Worm (Caenorhabditis elegans): Measurements from ENCODE around the gene F44B9.2.

F44B9.2 gene

ce11 chrIII:8036497-8036896 lies 14.2 kb downstream of the F44B9.2 start:
- TF ChIP-seq ceh-6 (GFP tag; optimal IDR thresholded peaks at IDR 0.05) (no peak), ahr-1 (tag; optimal IDR thresholded peaks at IDR 0.05) (no peak), tbx-2 (tag; optimal IDR thresholded peaks at IDR 0.05) (no peak), ceh-19 (GFP tag; optimal IDR thresholded peaks at IDR 0.05) (no peak)

ce11 chrIII:8037941-8038340 lies 15.7 kb downstream of the F44B9.2 start, which contains the start of gene dpf-6:
dpf-6 (plus strand) TSS chrIII:8038241.
- TF ChIP-seq lim-6 (tag; optimal IDR thresholded peaks at IDR 0.05) (no peak), unc-86 (tag; optimal IDR thresholded peaks at IDR 0.05) (no peak), ceh-48 (tag; optimal IDR thresholded peaks at IDR 0.05) (no peak), C38D4.7 (GFP tag; optimal IDR thresholded peaks at IDR 0.05) (no peak), unc-55 (GFP tag; optimal IDR thresholded peaks at IDR 0.05) (no peak), syd-9 (tag; optimal IDR thresholded peaks at IDR 0.05) (no peak), ztf-16 (tag; optimal IDR thresholded peaks at IDR 0.05) (no peak), pha-2 (tag; optimal IDR thresholded peaks at IDR 0.05) (no peak), ceh-45 (GFP tag; IDR thresholded peaks at IDR 0.05) (no peak), fkh-6 (tag; optimal IDR thresholded peaks at IDR 0.05) (no peak), ceh-9 (tag; optimal IDR thresholded peaks at IDR 0.05) (no peak)

- TF ChIP-seq unc-3 (GFP tag; conservative IDR thresholded peaks at IDR 0.05) = no peak
- no peak for TF ChIP-seq unc-3 (tag; optimal IDR thresholded peaks at IDR 0.05)
- no peak for TF ChIP-seq ceh-9 (tag; optimal IDR thresholded peaks at IDR 0.05)
- no peak for TF ChIP-seq F13H6.1 (tag; optimal IDR thresholded peaks at IDR 0.05)
- no peak for TF ChIP-seq unc-42 (tag; optimal IDR thresholded peaks at IDR 0.05)
- TF ChIP-seq unc-55 (GFP tag; optimal IDR thresholded peaks at IDR 0.05) = no peak
- TF ChIP-seq pqm-1 (tag; optimal IDR thresholded peaks at IDR 0.05) = no peak
- TF ChIP-seq gmeb-2 (tag; optimal IDR thresholded peaks at IDR 0.05) = no peak
- TF ChIP-seq dve-1 (tag; optimal IDR thresholded peaks at IDR 0.05) = no peak
- no peak for TF ChIP-seq ztf-16 (tag; optimal IDR thresholded peaks at IDR 0.05)
- no peak for TF ChIP-seq nhr-11 (tag; optimal IDR thresholded peaks at IDR 0.05)
- TF ChIP-seq pha-2 (tag; optimal IDR thresholded peaks at IDR 0.05) = no peak
Measured at ce11 chrIII:8042775-8043174, 20.5 kb downstream of the F44B9.2 start, which contains the start of gene K12H4.6. K12H4.6 (minus strand) TSS chrIII:8042875.

DNA sequence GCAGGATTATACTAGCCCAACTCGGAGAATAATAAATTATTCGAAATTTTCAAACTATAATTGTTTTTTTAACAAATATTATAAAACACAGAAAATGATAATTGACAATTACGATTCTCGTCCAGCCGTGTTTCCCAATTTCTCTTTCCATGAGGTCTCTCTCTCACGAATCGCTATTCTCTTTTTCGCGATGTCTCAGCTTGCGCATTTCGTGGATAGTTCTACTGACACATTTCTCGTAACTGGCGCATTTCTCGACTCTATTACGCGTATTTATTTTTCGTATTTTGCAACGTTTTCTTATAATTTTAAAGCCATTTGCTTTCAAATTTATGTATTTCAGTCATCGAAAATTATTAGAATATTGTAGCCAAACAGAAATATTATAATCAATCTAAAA lies 21.5 kb downstream of the F44B9.2 start:
- TF ChIP-seq ztf-16 (tag; optimal IDR thresholded peaks at IDR 0.05) = peak; percentile 100
- peak; percentile 99 for TF ChIP-seq npax-4 (tag; optimal IDR thresholded peaks at IDR 0.05)
- TF ChIP-seq pat-9 (tag; optimal IDR thresholded peaks at IDR 0.05) = peak; percentile 99
- TF ChIP-seq syd-9 (tag; optimal IDR thresholded peaks at IDR 0.05) = peak; percentile 100
- TF ChIP-seq hlh-8 (tag; optimal IDR thresholded peaks at IDR 0.05) = peak; percentile 100
- peak; percentile 100 for TF ChIP-seq ceh-45 (GFP tag; IDR thresholded peaks at IDR 0.05)
- peak; percentile 100 for TF ChIP-seq elt-4 (tag; optimal IDR thresholded peaks at IDR 0.05)
- TF ChIP-seq elt-2 (tag; optimal IDR thresholded peaks at IDR 0.05) = peak; percentile 100
- TF ChIP-seq ceh-2 (tag; optimal IDR thresholded peaks at IDR 0.05) = peak; percentile 100
- TF ChIP-seq ahr-1 (tag; optimal IDR thresholded peaks at IDR 0.05) = peak; percentile 100
- peak; percentile 85 for TF ChIP-seq pax-1 (tag; optimal IDR thresholded peaks at IDR 0.05)
- peak; percentile 100 for TF ChIP-seq ref-2 (tag; optimal IDR thresholded peaks at IDR 0.05)
- peak; percentile 100 for TF ChIP-seq ceh-34 (tag; optimal IDR thresholded peaks at IDR 0.05)
- peak; percentile 100 for TF ChIP-seq Y22D7AL.16 (tag; optimal IDR thresholded peaks at IDR 0.05)
- peak; percentile 100 for TF ChIP-seq dmd-4 (tag; optimal IDR thresholded peaks at IDR 0.05; ENCODE audit: borderline replicate concordance)
- peak; percentile 91 for TF ChIP-seq ceh-9 (tag; optimal IDR thresholded peaks at IDR 0.05)
- TF ChIP-seq F13H6.1 (tag; optimal IDR thresholded peaks at IDR 0.05) = peak; percentile 100
- peak; percentile 100 for TF ChIP-seq pag-3 (tag; optimal IDR thresholded peaks at IDR 0.05; ENCODE audit: borderline replicate concordance)
- peak; percentile 99 for TF ChIP-seq T23F11.4 (GFP tag; optimal IDR thresholded peaks at IDR 0.05)
- peak; percentile 100 for TF ChIP-seq pqm-1 (tag; optimal IDR thresholded peaks at IDR 0.05)
- peak; percentile 100 for TF ChIP-seq hlh-6 (tag; optimal IDR thresholded peaks at IDR 0.05)
- TF ChIP-seq K09A11.1 (tag; optimal IDR thresholded peaks at IDR 0.05; ENCODE audit: insufficient read depth) = peak; percentile 88
- peak; percentile 99 for TF ChIP-seq fkh-6 (tag; optimal IDR thresholded peaks at IDR 0.05)
- TF ChIP-seq rnt-1 (tag; optimal IDR thresholded peaks at IDR 0.05) = peak; percentile 100
- peak; percentile 100 for TF ChIP-seq hlh-15 (tag; optimal IDR thresholded peaks at IDR 0.05)
- no peak for TF ChIP-seq ceh-30 (tag; optimal IDR thresholded peaks at IDR 0.05)
- TF ChIP-seq C08G9.2 (tag; optimal IDR thresholded peaks at IDR 0.05) = peak; percentile 100
- peak; percentile 23 for TF ChIP-seq unc-55 (GFP tag; optimal IDR thresholded peaks at IDR 0.05)
- TF ChIP-seq ama-1 (optimal IDR thresholded peaks at IDR 0.05) = no peak
- TF ChIP-seq mec-3 (tag; optimal IDR thresholded peaks at IDR 0.05; ENCODE audit: borderline replicate concordance) = peak; percentile 100
- TF ChIP-seq ceh-19 (GFP tag; optimal IDR thresholded peaks at IDR 0.05) = peak; percentile 100
- TF ChIP-seq ceh-18 (tag; optimal IDR thresholded peaks at IDR 0.05) = peak; percentile 100
- peak; percentile 100 for TF ChIP-seq unc-3 (GFP tag; conservative IDR thresholded peaks at IDR 0.05)
- peak; percentile 100 for TF ChIP-seq unc-3 (tag; optimal IDR thresholded peaks at IDR 0.05)

Measured in whole organism, late embryonic.